Worm (Caenorhabditis elegans) whole organism, mixed stage, embryonic: Measurements from ENCODE around the gene drh-1.

Experiments used
- pha-4 ChIP-seq: fragments of 150-350 bp; optimal IDR thresholded peaks from 2 replicates; lab custom pipeline; 2018; ENCODE audit warnings: missing biosample characterization, missing genetic modification reagents, missing genetic modification characterization
- sptf-1 ChIP-seq: sonication (generic microtip); optimal IDR thresholded peaks from 2 replicates; lab custom pipeline; 2017; ENCODE audit warnings: mild to moderate bottlenecking, missing genetic modification characterization, moderate library complexity, missing compliant biosample characterization
- unc-62 ChIP-seq: fragments of 150-350 bp; optimal IDR thresholded peaks from 2 replicates; lab custom pipeline; 2014; ENCODE audit warnings: missing biosample characterization, missing genetic modification reagents, missing genetic modification characterization
- ztf-11 ChIP-seq: fragments of 150-350 bp; optimal IDR thresholded peaks from 2 replicates; lab custom pipeline; 2014; ENCODE audit warnings: missing biosample characterization, missing genetic modification characterization

DNA sequence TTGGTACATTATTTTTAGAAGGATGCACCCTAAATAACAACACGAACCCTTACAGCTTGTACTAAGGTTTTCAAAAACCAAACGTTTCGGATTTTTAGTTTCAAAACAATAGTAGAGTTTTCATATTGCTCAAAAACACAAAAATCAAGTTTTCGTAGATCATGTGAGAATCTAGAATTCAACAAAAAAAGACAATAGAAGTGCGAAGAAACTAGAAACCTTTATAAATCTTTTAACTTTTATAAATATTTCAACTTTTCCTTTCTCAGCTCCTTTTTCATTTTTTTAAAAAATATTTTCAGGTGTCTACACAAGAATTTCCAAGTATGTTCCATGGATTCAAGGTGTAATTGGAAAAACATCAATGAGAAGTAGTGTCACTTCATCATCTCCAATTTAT, 52.7 kb downstream of the drh-1 start, which contains the start of gene best-9:
- TF ChIP-seq unc-62 (GFP tag; lab: Kevin White, UChicago) (no peak), pha-4 (no peak), sptf-1 (tag; lab: Kevin White, UChicago) (no peak), ztf-11 (no peak)
